Worm (Caenorhabditis elegans) whole organism, young adult: Measurements from ENCODE around the gene klp-20.
"Not testable (repeated sequence)": the region's sequence is repeated elsewhere in the genome, so short reads cannot be mapped to it uniquely, and the experiment has no call there.

Experiments used
- B0261.1 ChIP-seq: sonication (generic microtip); optimal IDR thresholded peaks from 2 replicates; lab custom pipeline; 2016; ENCODE audit warnings: mild to moderate bottlenecking, missing genetic modification characterization, moderate library complexity, missing compliant biosample characterization
- C06A6.2 ChIP-seq: fragments of 200-800 bp; sonication (Bioruptor generic); conservative IDR thresholded peaks from 2 replicates; pipeline ENCODE4 v1.3.6; 2022; ENCODE audit warnings: missing genetic modification characterization, missing compliant biosample characterization
- F33H1.4 ChIP-seq: fragments of 200-800 bp; sonication (Bioruptor generic); IDR thresholded peaks from 2 replicates; pipeline ENCODE4 v1.3.6; 2022; ENCODE audit warnings: missing genetic modification reagents, missing genetic modification characterization, missing compliant biosample characterization
- F55B11.4 ChIP-seq: sonication (generic microtip); optimal IDR thresholded peaks from 2 replicates; lab custom pipeline; 2016; ENCODE audit warnings: missing compliant biosample characterization, missing genetic modification characterization, borderline replicate concordance; ENCODE audit not compliant: insufficient read depth
- F57C9.4 ChIP-seq: sonication (generic microtip); optimal IDR thresholded peaks from 2 replicates; lab custom pipeline; 2017; ENCODE audit warnings: mild to moderate bottlenecking, missing genetic modification characterization, missing compliant biosample characterization
- T07F8.4 ChIP-seq: sonication (generic microtip); optimal IDR thresholded peaks from 2 replicates; lab custom pipeline; 2016; ENCODE audit warnings: mild to moderate bottlenecking, missing genetic modification characterization, moderate library complexity, missing compliant biosample characterization
- Y67H2A.10 ChIP-seq: fragments of 200-800 bp; sonication (Bioruptor generic); conservative IDR thresholded peaks from 2 replicates; pipeline ENCODE4 v1.3.6; 2022; ENCODE audit warnings: missing genetic modification reagents, missing genetic modification characterization, missing compliant biosample characterization
- Y95B8A.8 ChIP-seq: fragments of 200-800 bp; sonication (Bioruptor generic); IDR thresholded peaks from 2 replicates; pipeline ENCODE4 v1.3.6; 2022; ENCODE audit warnings: missing genetic modification reagents, missing genetic modification characterization, missing compliant biosample characterization
- akir-1 ChIP-seq: fragments of 200-800 bp; sonication (Bioruptor generic); optimal IDR thresholded peaks from 2 replicates; lab custom pipeline; 2018; ENCODE audit warnings: mild to moderate bottlenecking, missing genetic modification characterization, moderate library complexity, missing compliant biosample characterization
- atf-7 ChIP-seq: sonication (generic microtip); optimal IDR thresholded peaks from 2 replicates; lab custom pipeline; 2017; ENCODE audit warnings: mild to moderate bottlenecking, missing genetic modification characterization, missing compliant biosample characterization
- bed-2 ChIP-seq: fragments of 200-800 bp; sonication (Bioruptor generic); IDR thresholded peaks from 2 replicates; pipeline ENCODE4 v1.3.6; 2022; ENCODE audit warnings: missing genetic modification reagents, missing genetic modification characterization, missing compliant biosample characterization
- cebp-1 ChIP-seq, 2 experiments: fragments of 200-800 bp in 1 of 2; sonication (Bioruptor generic) in 1 of 2; sonication (generic microtip) in 1 of 2; IDR thresholded peaks in 1 of 2; optimal IDR thresholded peaks in 1 of 2; 2 replicates each; pipeline versions ENCODE4 v1.3.6 to Lab custom; 2017 to 2022; ENCODE audit warnings: missing compliant biosample characterization in 2 of 2, missing genetic modification characterization in 2 of 2, mild to moderate bottlenecking in 1 of 2, missing genetic modification reagents in 1 of 2, moderate library complexity in 1 of 2
- cebp-2 ChIP-seq: fragments of 200-800 bp; sonication (Bioruptor generic); IDR thresholded peaks from 2 replicates; pipeline ENCODE4 v1.3.6; 2022; ENCODE audit warnings: missing genetic modification characterization, missing compliant biosample characterization
- ceh-40 ChIP-seq: fragments of 200-800 bp; sonication (Bioruptor generic); IDR thresholded peaks from 2 replicates; pipeline ENCODE4 v1.3.6; 2022; ENCODE audit warnings: missing genetic modification characterization, missing compliant biosample characterization
- ceh-79 ChIP-seq: sonication (generic microtip); optimal IDR thresholded peaks from 2 replicates; lab custom pipeline; 2017; ENCODE audit warnings: mild to moderate bottlenecking, missing genetic modification characterization, missing compliant biosample characterization
- ceh-91 ChIP-seq: fragments of 200-800 bp; sonication (Bioruptor generic); IDR thresholded peaks from 2 replicates; pipeline ENCODE4 v1.3.6; 2022; ENCODE audit warnings: missing genetic modification reagents, missing genetic modification characterization, missing compliant biosample characterization
- dpl-1 ChIP-seq: fragments of 150-350 bp; optimal IDR thresholded peaks from 2 replicates; lab custom pipeline; 2014; ENCODE audit warnings: missing biosample characterization, missing genetic modification reagents, missing genetic modification characterization
- efl-1 ChIP-seq: fragments of 150-350 bp; optimal IDR thresholded peaks from 2 replicates; lab custom pipeline; 2014; ENCODE audit warnings: missing biosample characterization, missing genetic modification reagents, missing genetic modification characterization
- hmg-1.2 ChIP-seq: fragments of 200-800 bp; sonication (Bioruptor generic); IDR thresholded peaks from 2 replicates; pipeline ENCODE4 v1.3.6; 2022; ENCODE audit warnings: missing genetic modification reagents, missing genetic modification characterization, missing compliant biosample characterization
- lag-1 ChIP-seq: fragments of 200-800 bp; sonication (Bioruptor generic); IDR thresholded peaks from 2 replicates; pipeline ENCODE4 v1.3.6; 2022; ENCODE audit warnings: missing genetic modification reagents, missing genetic modification characterization, missing compliant biosample characterization
- let-526 ChIP-seq: fragments of 200-800 bp; sonication (Bioruptor generic); IDR thresholded peaks from 2 replicates; pipeline ENCODE4 v1.3.6; 2022; ENCODE audit warnings: missing genetic modification reagents, missing genetic modification characterization, missing compliant biosample characterization
- lin-26 ChIP-seq: fragments of 200-800 bp; sonication (Bioruptor generic); IDR thresholded peaks from 2 replicates; pipeline ENCODE4 v1.3.6; 2022; ENCODE audit warnings: missing genetic modification reagents, missing genetic modification characterization, missing compliant biosample characterization
- lsl-1 ChIP-seq: fragments of 200-800 bp; sonication (Bioruptor generic); optimal IDR thresholded peaks from 2 replicates; lab custom pipeline; 2018; ENCODE audit warnings: mild to moderate bottlenecking, missing genetic modification characterization, moderate library complexity, missing compliant biosample characterization
- madf-10 ChIP-seq: sonication (generic microtip); optimal IDR thresholded peaks from 2 replicates; lab custom pipeline; 2016; ENCODE audit warnings: mild to moderate bottlenecking, missing genetic modification characterization, missing compliant biosample characterization
- madf-8 ChIP-seq: fragments of 200-800 bp; sonication (Bioruptor generic); conservative IDR thresholded peaks from 2 replicates; pipeline ENCODE4 v1.3.6; 2022; ENCODE audit warnings: missing genetic modification reagents, missing genetic modification characterization, missing compliant biosample characterization
- mel-28 ChIP-seq: sonication (generic microtip); optimal IDR thresholded peaks from 2 replicates; lab custom pipeline; 2016; ENCODE audit warnings: borderline replicate concordance, mild to moderate bottlenecking, missing genetic modification characterization, missing compliant biosample characterization
- nfyb-1 ChIP-seq: fragments of 200-800 bp; sonication (Bioruptor generic); IDR thresholded peaks from 2 replicates; pipeline ENCODE4 v1.3.6; 2022; ENCODE audit warnings: missing genetic modification reagents, missing genetic modification characterization, missing compliant biosample characterization
- nhr-179 ChIP-seq: sonication (generic microtip); optimal IDR thresholded peaks from 2 replicates; lab custom pipeline; 2016; ENCODE audit warnings: mild to moderate bottlenecking, missing genetic modification characterization, missing compliant biosample characterization
- nhr-80 ChIP-seq: sonication (generic microtip); optimal IDR thresholded peaks from 2 replicates; lab custom pipeline; 2016; ENCODE audit warnings: missing genetic modification characterization, missing compliant biosample characterization
- pbrm-1 ChIP-seq: fragments of 200-800 bp; sonication (Bioruptor generic); IDR thresholded peaks from 2 replicates; pipeline ENCODE4 v1.3.6; 2022; ENCODE audit warnings: missing genetic modification reagents, missing genetic modification characterization, missing compliant biosample characterization
- repo-1 ChIP-seq: sonication (generic microtip); optimal IDR thresholded peaks from 2 replicates; lab custom pipeline; 2017; ENCODE audit warnings: mild to moderate bottlenecking, missing genetic modification characterization, missing compliant biosample characterization
- rpc-1 ChIP-seq, 2 experiments: fragments of 150-350 bp in 1 of 2; sonication (generic microtip) in 1 of 2; optimal IDR thresholded peaks; 2 replicates each; lab custom pipeline; 2014 to 2018; ENCODE audit warnings: missing biosample characterization in 1 of 2, missing genetic modification characterization in 1 of 2, missing genetic modification reagents in 1 of 2, missing genotype in 1 of 2
- tbp1 ChIP-seq: fragments of 200-800 bp; sonication (Bioruptor generic); optimal IDR thresholded peaks from 2 replicates; lab custom pipeline; 2018; ENCODE audit warnings: mild to moderate bottlenecking, missing genetic modification characterization, missing compliant biosample characterization
- zfh-2 ChIP-seq: fragments of 200-800 bp; sonication (Bioruptor generic); conservative IDR thresholded peaks from 2 replicates; pipeline ENCODE4 v1.3.6; 2022; ENCODE audit warnings: missing genetic modification reagents, missing genetic modification characterization, missing compliant biosample characterization
- ztf-26 ChIP-seq: sonication (generic microtip); optimal IDR thresholded peaks from 2 replicates; lab custom pipeline; 2017; ENCODE audit warnings: missing genetic modification characterization, missing compliant biosample characterization

The klp-20 gene

ce11 chrIII:209695-210091, at the start of gene klp-20:
Gene klp-20 (plus strand): TSS chrIII:209992.
- TF ChIP-seq ceh-91 (GFP tag; lab: Robert Waterston, UW) (no peak), F33H1.4 (GFP tag; lab: Robert Waterston, UW) (no peak), cebp-1 (GFP tag; IDR thresholded peaks at IDR 0.05; lab: Robert Waterston, UW) (no peak), cebp-1 (tag; optimal IDR thresholded peaks at IDR 0.05; lab: Kevin White, UChicago) (no peak), bed-2 (GFP tag; lab: Robert Waterston, UW) (no peak), nhr-179 (tag; lab: Kevin White, UChicago) (no peak), hmg-1.2 (GFP tag; lab: Robert Waterston, UW) (no peak)

- TF ChIP-seq tbp1 = peak; percentile 74
- peak; percentile 53 for TF ChIP-seq B0261.1
- TF ChIP-seq rpc-1 (optimal IDR thresholded peaks at IDR 0.05; lab: Kevin White, UChicago) = not testable (repeated sequence)
- peak; percentile 50 for TF ChIP-seq rpc-1 (tag; optimal IDR thresholded peaks at IDR 0.05; lab: Kevin White, UChicago)
- peak; percentile 43; the same call in 1 of the 2 replicates for TF ChIP-seq lin-26 (GFP tag; lab: Robert Waterston, UW)
Observed at ce11 chrIII:160736-161400, 48.9 kb upstream of the klp-20 start.

ce11 chrIII:164775-165174, 45.0 kb upstream of the klp-20 start, which contains the start of gene F40G9.8:
Gene F40G9.8 (minus strand): TSS chrIII:164875.
- TF ChIP-seq ceh-40 (GFP tag; lab: Robert Waterston, UW) (no peak), madf-8 (GFP tag; lab: Robert Waterston, UW) (no peak), efl-1 (GFP tag; lab: Kevin White, UChicago) (no peak), atf-7 (tag; lab: Kevin White, UChicago) (no peak), madf-10 (no peak), let-526 (GFP tag; lab: Robert Waterston, UW) (no peak), pbrm-1 (GFP tag; lab: Robert Waterston, UW) (no peak), Y95B8A.8 (GFP tag; lab: Robert Waterston, UW) (no peak), dpl-1 (GFP tag; lab: Kevin White, UChicago) (no peak), T07F8.4 (no peak), C06A6.2 (GFP tag; lab: Robert Waterston, UW) (no peak)

ce11 chrIII:165390-165789, 44.4 kb upstream of the klp-20 start, which contains the start of gene F40G9.7:
Gene F40G9.7 (plus strand): TSS chrIII:165690.
- no peak for TF ChIP-seq F55B11.4 (tag; lab: Kevin White, UChicago)
- no peak for TF ChIP-seq ztf-26
- no peak for TF ChIP-seq Y67H2A.10 (GFP tag; lab: Robert Waterston, UW)
- TF ChIP-seq cebp-2 (GFP tag; lab: Robert Waterston, UW) = no peak
- TF ChIP-seq repo-1 (tag; lab: Kevin White, UChicago) = no peak
- no peak for TF ChIP-seq ceh-79 (tag; lab: Kevin White, UChicago)
- TF ChIP-seq cebp-1 (GFP tag; IDR thresholded peaks at IDR 0.05; lab: Robert Waterston, UW) = no peak
- no peak for TF ChIP-seq cebp-1 (tag; optimal IDR thresholded peaks at IDR 0.05; lab: Kevin White, UChicago)
- no peak for TF ChIP-seq akir-1
- TF ChIP-seq Y95B8A.8 (GFP tag; lab: Robert Waterston, UW) = no peak
- TF ChIP-seq nhr-80 (tag; lab: Kevin White, UChicago) = no peak
- TF ChIP-seq lsl-1 (GFP tag; lab: Kevin White, UChicago) = no peak
- no peak for TF ChIP-seq rpc-1 (optimal IDR thresholded peaks at IDR 0.05; lab: Kevin White, UChicago)
- no peak for TF ChIP-seq rpc-1 (tag; optimal IDR thresholded peaks at IDR 0.05; lab: Kevin White, UChicago)
- TF ChIP-seq F57C9.4 = no peak
- TF ChIP-seq lag-1 (GFP tag; lab: Robert Waterston, UW) = no peak
- TF ChIP-seq zfh-2 = no peak
- TF ChIP-seq mel-28 (tag; lab: Kevin White, UChicago) = no peak
- no peak for TF ChIP-seq nfyb-1
- TF ChIP-seq madf-10 = no peak
- no peak for TF ChIP-seq atf-7 (tag; lab: Kevin White, UChicago)
- TF ChIP-seq, all 124 proteins: peak for 0
